Worm (Caenorhabditis elegans) whole organism, young adult: ENCODE measurements around the gene gpd-4.

Experiments
- F49E8.2 ChIP-seq: sonication (generic microtip); optimal IDR thresholded peaks from 3 replicates; lab custom pipeline; 2017; ENCODE audit warnings: missing genetic modification characterization, mild to moderate bottlenecking, missing compliant biosample characterization, antibody characterized with exemption, moderate library complexity; ENCODE audit not compliant: insufficient read depth
- F55B11.4 ChIP-seq: sonication (generic microtip); optimal IDR thresholded peaks from 2 replicates; lab custom pipeline; 2016; ENCODE audit warnings: missing compliant biosample characterization, missing genetic modification characterization, borderline replicate concordance; ENCODE audit not compliant: insufficient read depth
- K11D2.4 ChIP-seq: fragments of 200-800 bp; sonication (Bioruptor generic); IDR thresholded peaks from 2 replicates; pipeline ENCODE4 v1.3.6; 2022; ENCODE audit warnings: missing genetic modification reagents, missing genetic modification characterization, missing compliant biosample characterization
- fkh-3 ChIP-seq: sonication (generic microtip); optimal IDR thresholded peaks from 2 replicates; lab custom pipeline; 2016; ENCODE audit warnings: mild to moderate bottlenecking, missing genetic modification characterization, missing compliant biosample characterization
- hsf-1 ChIP-seq: fragments of 200-800 bp; sonication (Bioruptor generic); IDR thresholded peaks from 2 replicates; pipeline ENCODE4 v1.3.6; 2022; ENCODE audit warnings: missing genetic modification reagents, missing genetic modification characterization, missing compliant biosample characterization
- lin-35 ChIP-seq, 3 experiments: fragments of 150-350 bp in 2 of 3; sonication (generic microtip) in 1 of 3; optimal IDR thresholded peaks; 2 replicates each; lab custom pipeline; 2014 to 2018; ENCODE audit warnings: missing biosample characterization in 3 of 3, missing genetic modification characterization in 3 of 3, missing genetic modification reagents in 3 of 3
- lin-54 ChIP-seq: fragments of 200-800 bp; sonication (Bioruptor generic); optimal IDR thresholded peaks from 2 replicates; lab custom pipeline; 2018; ENCODE audit warnings: mild to moderate bottlenecking, missing genetic modification characterization, missing compliant biosample characterization
- lsy-27 ChIP-seq: sonication (generic microtip); optimal IDR thresholded peaks from 2 replicates; lab custom pipeline; 2017; ENCODE audit warnings: missing genetic modification characterization, mild to moderate bottlenecking, missing compliant biosample characterization, antibody characterized with exemption, missing genotype, borderline replicate concordance; ENCODE audit not compliant: insufficient read depth
- pha-4 ChIP-seq: fragments of 150-350 bp; sonication (generic microtip); optimal IDR thresholded peaks from 2 replicates; lab custom pipeline; 2014; ENCODE audit warnings: missing biosample characterization, missing genetic modification reagents, missing genetic modification characterization
- rec-8 ChIP-seq, 2 experiments: sonication (generic microtip); optimal IDR thresholded peaks; 2 replicates each; lab custom pipeline; 2016; ENCODE audit warnings: mild to moderate bottlenecking in 2 of 2, missing genetic modification characterization in 2 of 2, missing genetic modification reagents in 2 of 2, missing genotype in 2 of 2, missing biosample characterization in 1 of 2, missing compliant biosample characterization in 1 of 2, moderate library complexity in 1 of 2
- ztf-6 ChIP-seq: fragments of 200-800 bp; sonication (Bioruptor generic); IDR thresholded peaks from 2 replicates; pipeline ENCODE4 v1.3.6; 2022; ENCODE audit warnings: missing genetic modification reagents, missing genetic modification characterization, missing compliant biosample characterization

ce11 chrII:10199906-10200305, 28.8 kb downstream of the gpd-4 start, which contains the start of gene R05H5.4:
- TF ChIP-seq lin-54 (GFP tag; lab: Kevin White, UChicago) (no peak), pha-4 (no peak), ztf-6 (GFP tag; lab: Robert Waterston, UW) (no peak), K11D2.4 (GFP tag; lab: Robert Waterston, UW) (no peak), fkh-3 (no peak), F55B11.4 (tag; lab: Kevin White, UChicago) (no peak), rec-8 (tag; optimal IDR thresholded peaks at IDR 0.05; lab: Kevin White, UChicago) (no peak), lsy-27 (tag; lab: Kevin White, UChicago) (no peak), hsf-1 (no peak), F49E8.2 (tag; lab: Kevin White, UChicago) (no peak), lin-35 (GFP tag; optimal IDR thresholded peaks at IDR 0.05; lab: Kevin White, UChicago) (no peak)
